Fruit fly (Drosophila melanogaster) whole organism, embryonic: Measurements from ENCODE around the gene GC2.
A peak's percentile ranks its signal among the peaks of the same experiment; 100 is the strongest.

ENCODE experiments used
- BEAF-32 ChIP-seq: fragments of 200-800 bp; sonication (Bioruptor generic); optimal IDR thresholded peaks from 3 replicates; lab custom pipeline; 2017; ENCODE audit warnings: missing biosample characterization, missing genetic modification characterization, mild to moderate bottlenecking, moderate library complexity, missing genetic modification reagents
- Blimp-1 ChIP-seq: fragments of 200-800 bp; sonication (Bioruptor generic); optimal IDR thresholded peaks from 3 replicates; lab custom pipeline; 2018; ENCODE audit warnings: missing biosample characterization, missing genetic modification characterization, mild to moderate bottlenecking, moderate library complexity, missing genetic modification reagents
- C15 ChIP-seq: fragments of 200-800 bp; sonication (Bioruptor generic); IDR thresholded peaks from 3 replicates; pipeline ENCODE4 v1.3.6; 2022; ENCODE audit warnings: missing biosample characterization, missing genetic modification characterization
- CG10321 ChIP-seq: fragments of 200-800 bp; sonication (Bioruptor generic); IDR thresholded peaks from 2 replicates; pipeline ENCODE4 v1.3.6; 2022; ENCODE audit warnings: missing biosample characterization, missing genetic modification characterization
- CG11723 ChIP-seq: fragments of 200-800 bp; sonication (Bioruptor generic); optimal IDR thresholded peaks from 2 replicates; lab custom pipeline; 2017; ENCODE audit warnings: missing biosample characterization, mild to moderate bottlenecking, missing genetic modification characterization
- CG12071 ChIP-seq: fragments of 200-800 bp; sonication (Bioruptor generic); optimal IDR thresholded peaks from 3 replicates; lab custom pipeline; 2018; ENCODE audit warnings: missing biosample characterization, mild to moderate bottlenecking, missing genetic modification characterization
- CG17359 ChIP-seq: fragments of 200-800 bp; sonication (Bioruptor generic); optimal IDR thresholded peaks from 3 replicates; lab custom pipeline; 2018; ENCODE audit warnings: missing biosample characterization, mild to moderate bottlenecking, missing genetic modification characterization, moderate library complexity
- CG17568 ChIP-seq: fragments of 200-800 bp; sonication (Bioruptor generic); optimal IDR thresholded peaks from 2 replicates; lab custom pipeline; 2018; ENCODE audit warnings: missing biosample characterization, mild to moderate bottlenecking, missing genetic modification characterization, moderate library complexity
- CG2199 ChIP-seq: fragments of 200-800 bp; sonication (Bioruptor generic); IDR thresholded peaks from 3 replicates; pipeline ENCODE4 v1.3.6; 2022; ENCODE audit warnings: missing biosample characterization, missing genetic modification characterization
- CG2875 ChIP-seq: fragments of 200-800 bp; sonication (Bioruptor generic); optimal IDR thresholded peaks from 2 replicates; lab custom pipeline; 2017; ENCODE audit warnings: missing biosample characterization, mild to moderate bottlenecking, missing genetic modification characterization, missing genetic modification reagents
- CG31388 ChIP-seq: fragments of 200-800 bp; sonication (Bioruptor generic); optimal IDR thresholded peaks from 2 replicates; lab custom pipeline; 2016; ENCODE audit warnings: missing biosample characterization, missing genetic modification characterization
- CG3726 ChIP-seq: fragments of 200-800 bp; sonication (Bioruptor generic); IDR thresholded peaks from 3 replicates; pipeline ENCODE4, ENCODE4 v1.3.6; 2022; ENCODE audit warnings: missing biosample characterization, missing genetic modification characterization
- CG5245 ChIP-seq: fragments of 200-800 bp; sonication (Bioruptor generic); optimal IDR thresholded peaks from 3 replicates; lab custom pipeline; 2016; ENCODE audit warnings: missing biosample characterization, missing genetic modification characterization
- CG6272 ChIP-seq: fragments of 200-800 bp; sonication (Bioruptor generic); IDR thresholded peaks from 2 replicates; pipeline ENCODE4 v1.3.6; 2022; ENCODE audit warnings: missing biosample characterization, missing genetic modification characterization
- CG6791 ChIP-seq: fragments of 200-800 bp; sonication (Bioruptor generic); IDR thresholded peaks from 3 replicates; pipeline ENCODE4 v1.3.6; 2022; ENCODE audit warnings: missing biosample characterization, missing genetic modification characterization; ENCODE audit not compliant: partially characterized antibody
- CG7745 ChIP-seq: fragments of 200-800 bp; sonication (Bioruptor generic); optimal IDR thresholded peaks from 2 replicates; lab custom pipeline; 2018; ENCODE audit warnings: missing biosample characterization, mild to moderate bottlenecking, missing genetic modification characterization, moderate library complexity
- CG9437 ChIP-seq: fragments of 200-800 bp; sonication (Bioruptor generic); optimal IDR thresholded peaks from 2 replicates; lab custom pipeline; 2018; ENCODE audit warnings: missing biosample characterization, mild to moderate bottlenecking, missing genetic modification characterization
- Chrac-16 ChIP-seq: fragments of 200-800 bp; sonication (Bioruptor generic); optimal IDR thresholded peaks from 3 replicates; lab custom pipeline; 2016; ENCODE audit warnings: missing biosample characterization, missing genetic modification characterization
- Dbx ChIP-seq: fragments of 200-800 bp; sonication (Bioruptor generic); IDR thresholded peaks from 3 replicates; pipeline ENCODE4 v1.3.6; 2022; ENCODE audit warnings: missing biosample characterization, missing genetic modification characterization
- Dll ChIP-seq: fragments of 200-800 bp; sonication (Bioruptor generic); IDR thresholded peaks from 4 replicates; pipeline ENCODE4 v1.3.6; 2022; ENCODE audit warnings: missing biosample characterization, missing genetic modification characterization; ENCODE audit not compliant: partially characterized antibody
- Fer2 ChIP-seq: fragments of 200-800 bp; sonication (Bioruptor generic); optimal IDR thresholded peaks from 2 replicates; lab custom pipeline; 2018; ENCODE audit warnings: missing biosample characterization, mild to moderate bottlenecking, missing genetic modification characterization, moderate library complexity
- Gug ChIP-seq: fragments of 200-800 bp; sonication (Bioruptor generic); IDR thresholded peaks from 4 replicates; pipeline ENCODE4 v1.3.6; 2022; ENCODE audit warnings: missing biosample characterization, missing genetic modification characterization
- Mad ChIP-seq: fragments of 200-800 bp; sonication (Bioruptor generic); optimal IDR thresholded peaks from 2 replicates; lab custom pipeline; 2016; ENCODE audit warnings: missing biosample characterization, missing genetic modification characterization
- NC2β ChIP-seq: fragments of 200-800 bp; sonication (Bioruptor generic); optimal IDR thresholded peaks from 2 replicates; lab custom pipeline; 2016; ENCODE audit warnings: missing biosample characterization, missing genetic modification characterization
- NfI ChIP-seq: fragments of 200-800 bp; sonication (Bioruptor generic); optimal IDR thresholded peaks from 3 replicates; lab custom pipeline; 2018; ENCODE audit warnings: missing biosample characterization, mild to moderate bottlenecking, missing genetic modification characterization, moderate library complexity
- al ChIP-seq: fragments of 200-800 bp; sonication (Bioruptor generic); IDR thresholded peaks from 2 replicates; pipeline ENCODE4 v1.3.6; 2022; ENCODE audit warnings: missing biosample characterization, missing genetic modification characterization
- az2 ChIP-seq: fragments of 200-800 bp; sonication (Bioruptor generic); optimal IDR thresholded peaks from 3 replicates; lab custom pipeline; 2016; ENCODE audit warnings: missing biosample characterization, missing genetic modification characterization
- chinmo ChIP-seq: fragments of 200-800 bp; sonication (Bioruptor generic); IDR thresholded peaks from 4 replicates; pipeline ENCODE4 v1.3.6; 2022; ENCODE audit warnings: missing biosample characterization, missing genetic modification characterization; ENCODE audit not compliant: partially characterized antibody
- cwo ChIP-seq: fragments of 200-800 bp; sonication (Bioruptor generic); optimal IDR thresholded peaks from 3 replicates; lab custom pipeline; 2017; ENCODE audit warnings: missing biosample characterization, missing genetic modification characterization, mild to moderate bottlenecking, moderate library complexity, missing genetic modification reagents
- ems ChIP-seq: fragments of 200-800 bp; sonication (Bioruptor generic); optimal IDR thresholded peaks from 3 replicates; lab custom pipeline; 2016; ENCODE audit warnings: missing biosample characterization, missing genetic modification characterization
- gcm ChIP-seq: fragments of 200-800 bp; sonication (Bioruptor generic); optimal IDR thresholded peaks from 2 replicates; lab custom pipeline; 2019; ENCODE audit warnings: missing biosample characterization, mild to moderate bottlenecking, missing genetic modification characterization, moderate library complexity
- gro ChIP-seq: fragments of 200-800 bp; sonication (Bioruptor generic); optimal IDR thresholded peaks from 2 replicates; lab custom pipeline; 2016; ENCODE audit warnings: missing biosample characterization, missing genetic modification characterization
- gsb-n ChIP-seq: fragments of 200-800 bp; sonication (Bioruptor generic); optimal IDR thresholded peaks from 3 replicates; lab custom pipeline; 2018; ENCODE audit warnings: missing biosample characterization, mild to moderate bottlenecking, missing genetic modification characterization
- hkb ChIP-seq, 2 experiments: fragments of 200-800 bp in 1 of 2; fragments of >200 bp in 1 of 2; sonication (Bioruptor generic) in 1 of 2; IDR thresholded peaks in 1 of 2; optimal IDR thresholded peaks in 1 of 2; 2 replicates each; pipeline versions ENCODE4 v1.3.6 to Lab custom; 2017 to 2022; ENCODE audit warnings: missing biosample characterization in 1 of 2, missing genetic modification characterization in 1 of 2
- jumu ChIP-seq: fragments of 200-800 bp; sonication (Bioruptor generic); optimal IDR thresholded peaks from 3 replicates; lab custom pipeline; 2016; ENCODE audit warnings: missing biosample characterization, missing genetic modification characterization
- lab ChIP-seq: fragments of 200-800 bp; sonication (Bioruptor generic); optimal IDR thresholded peaks from 3 replicates; lab custom pipeline; 2017; ENCODE audit warnings: missing biosample characterization, missing genetic modification characterization, mild to moderate bottlenecking, moderate library complexity, missing genetic modification reagents
- lilli ChIP-seq: fragments of 200-800 bp; sonication (Bioruptor generic); optimal IDR thresholded peaks from 3 replicates; lab custom pipeline; 2016; ENCODE audit warnings: missing biosample characterization, missing genetic modification characterization
- lola ChIP-seq, 3 experiments: fragments of >200 bp in 2 of 3; fragments of 200-800 bp in 1 of 3; sonication (Bioruptor generic) in 1 of 3; optimal IDR thresholded peaks; 2 replicates each; lab custom pipeline; 2017 to 2019; ENCODE audit warnings: missing biosample characterization in 3 of 3, missing genetic modification characterization in 3 of 3, mild to moderate bottlenecking in 1 of 3, moderate library complexity in 1 of 3
- nom ChIP-seq: fragments of 200-800 bp; sonication (Bioruptor generic); optimal IDR thresholded peaks from 2 replicates; lab custom pipeline; 2017; ENCODE audit warnings: missing biosample characterization, missing genetic modification characterization, mild to moderate bottlenecking, moderate library complexity, missing genetic modification reagents
- onecut ChIP-seq: fragments of 200-800 bp; sonication (Bioruptor generic); IDR thresholded peaks from 2 replicates; pipeline ENCODE4 v1.3.6; 2022; ENCODE audit warnings: missing biosample characterization, missing genetic modification characterization
- pfk ChIP-seq: fragments of 200-800 bp; sonication (Bioruptor generic); optimal IDR thresholded peaks from 2 replicates; lab custom pipeline; 2018; ENCODE audit warnings: missing biosample characterization, mild to moderate bottlenecking, missing genetic modification characterization, moderate library complexity
- pho ChIP-seq: fragments of 200-800 bp; sonication (Bioruptor generic); optimal IDR thresholded peaks from 2 replicates; lab custom pipeline; 2016; ENCODE audit warnings: missing biosample characterization, missing genetic modification characterization
- row ChIP-seq: fragments of 200-800 bp; sonication (Bioruptor generic); IDR thresholded peaks from 3 replicates; pipeline ENCODE4 v1.3.6; 2022; ENCODE audit warnings: missing biosample characterization, missing genetic modification characterization
- slbo ChIP-seq: fragments of 200-800 bp; sonication (Bioruptor generic); IDR thresholded peaks from 2 replicates; pipeline ENCODE4 v1.3.6; 2022; ENCODE audit warnings: missing biosample characterization, missing genetic modification characterization
- sob ChIP-seq: fragments of 200-800 bp; sonication (Bioruptor generic); IDR thresholded peaks from 2 replicates; pipeline ENCODE4 v1.3.6; 2022; ENCODE audit warnings: missing biosample characterization, missing genetic modification characterization
- tna ChIP-seq: fragments of 200-800 bp; sonication (Bioruptor generic); IDR thresholded peaks from 2 replicates; pipeline ENCODE4 v1.3.6; 2022; ENCODE audit warnings: missing biosample characterization, missing genetic modification characterization; ENCODE audit not compliant: partially characterized antibody
- ttk ChIP-seq: fragments of 200-800 bp; sonication (Bioruptor generic); IDR thresholded peaks from 2 replicates; pipeline ENCODE4 v2.1.2; 2022; ENCODE audit warnings: missing biosample characterization, missing genetic modification characterization
- tup ChIP-seq: fragments of 200-800 bp; sonication (Bioruptor generic); optimal IDR thresholded peaks from 2 replicates; lab custom pipeline; 2016; ENCODE audit warnings: missing biosample characterization, mild to moderate bottlenecking, missing genetic modification characterization, moderate library complexity

Gene GC2

DNA sequence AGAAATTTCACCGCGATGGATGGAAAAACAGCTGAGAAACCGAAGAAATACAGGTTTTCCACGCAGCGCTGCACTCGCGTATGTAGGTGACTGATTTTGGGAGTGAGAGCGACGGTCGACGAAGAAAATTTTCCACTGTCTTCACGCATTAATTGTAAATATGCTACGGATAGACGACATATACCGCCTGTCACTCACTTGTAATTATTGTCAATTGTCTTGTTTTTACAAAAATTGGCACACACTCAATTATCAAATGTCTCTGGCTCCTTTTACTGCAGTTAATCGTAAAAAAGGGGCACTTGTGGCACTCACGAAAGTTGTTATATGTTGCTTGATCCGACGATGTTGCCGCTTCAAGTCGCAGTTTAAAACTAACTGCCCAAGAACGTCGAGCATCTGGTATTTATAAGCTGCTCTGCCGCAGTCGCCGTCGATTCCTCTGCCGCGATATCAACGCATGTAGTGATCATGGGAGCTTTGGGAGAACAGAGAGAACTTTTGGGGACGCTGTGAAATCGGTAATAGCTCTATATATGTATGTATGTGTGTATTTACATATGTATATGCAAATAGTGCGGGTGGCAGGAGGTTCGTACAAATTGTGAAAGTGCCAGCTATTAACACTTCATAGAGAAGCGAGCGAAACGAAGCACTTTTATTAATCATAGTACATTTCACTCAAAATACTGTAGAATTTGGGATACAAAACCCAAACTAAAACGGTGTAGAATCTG is 21.6 kb downstream of the GC2 start, which contains the start of gene mfas (continued):
- TF ChIP-seq BEAF-32 (GFP tag; lab: Kevin White, UChicago) (no peak), NfI (GFP tag; lab: Kevin White, UChicago) (no peak), gsb-n (tag; lab: Kevin White, UChicago) (peak; percentile 37), nom (peak; percentile 23), Dbx (GFP tag; lab: Robert Waterston, UW) (peak; percentile 12; the same call in 1 of the 3 replicates), al (no peak), CG6791 (peak; percentile 34; the same call in 1 of the 3 replicates), CG7745 (no peak), hkb (optimal IDR thresholded peaks at IDR 0.05; lab: Kevin White, UChicago) (no peak), hkb (GFP tag; IDR thresholded peaks at IDR 0.05; lab: Robert Waterston, UW) (peak; percentile 47), CG31388 (no peak), sob (GFP tag; lab: Robert Waterston, UW) (no peak), ems (GFP tag; lab: Kevin White, UChicago) (no peak), pho (no peak), Chrac-16 (GFP tag; lab: Kevin White, UChicago) (no peak), row (GFP tag; lab: Robert Waterston, UW) (no peak), Dll (0 out of 4 replicates have a peak, but pooled peaks have one; percentile 10), lola (GFP tag; optimal IDR thresholded peaks at IDR 0.05; lab: Kevin White, UChicago) (no peak), CG9437 (GFP tag; lab: Kevin White, UChicago) (peak; percentile 1), cwo (GFP tag; lab: Kevin White, UChicago) (no peak), az2 (GFP tag; lab: Kevin White, UChicago) (no peak), tup (GFP tag; lab: Kevin White, UChicago) (no peak), CG2875 (GFP tag; lab: Kevin White, UChicago) (peak; percentile 43), CG10321 (no peak), pfk (peak; percentile 10), slbo (GFP tag; lab: Robert Waterston, UW) (no peak), CG12071 (GFP tag; lab: Kevin White, UChicago) (peak; percentile 56), onecut (peak; percentile 19; the same call in 1 of the 2 replicates), C15 (GFP tag; lab: Robert Waterston, UW) (no peak), gro (GFP tag; lab: Kevin White, UChicago) (peak; percentile 31), tna (GFP tag; lab: Robert Waterston, UW) (no peak), lilli (no peak), CG17359 (tag; lab: Kevin White, UChicago) (peak; percentile 34), CG3726 (GFP tag; lab: Robert Waterston, UW) (no peak), Fer2 (no peak), NC2β (GFP tag; lab: Kevin White, UChicago) (no peak), CG11723 (GFP tag; lab: Kevin White, UChicago) (peak; percentile 7), CG6272 (GFP tag; lab: Robert Waterston, UW) (no peak), jumu (GFP tag; lab: Kevin White, UChicago) (no peak), chinmo (GFP tag; lab: Robert Waterston, UW) (peak; percentile 81; the same call in 2 of the 4 replicates), CG5245 (no peak), ttk (GFP tag; lab: Robert Waterston, UW) (no peak), CG17568 (GFP tag; lab: Kevin White, UChicago) (peak; percentile 38), Blimp-1 (GFP tag; lab: Kevin White, UChicago) (peak; percentile 55), Mad (GFP tag; lab: Kevin White, UChicago) (no peak), gcm (GFP tag; lab: Kevin White, UChicago) (peak; percentile 80), Gug (GFP tag; lab: Robert Waterston, UW) (no peak), CG2199 (GFP tag; lab: Robert Waterston, UW) (peak; percentile 10; the same call in 1 of the 3 replicates), lab (GFP tag; lab: Kevin White, UChicago) (peak; percentile 61)
